Worm (Caenorhabditis elegans) whole organism, early embryonic: ENCODE results near the gene T25G12.6.

Experiments used
- B0310.2 ChIP-seq: sonication (generic microtip); optimal IDR thresholded peaks from 2 replicates; lab custom pipeline; 2016; ENCODE audit warnings: mild to moderate bottlenecking, missing genetic modification characterization, missing compliant biosample characterization
- F13C5.2 ChIP-seq: sonication (generic microtip); optimal IDR thresholded peaks from 2 replicates; lab custom pipeline; 2017; ENCODE audit warnings: mild to moderate bottlenecking, missing genetic modification characterization, inconsistent platforms, missing compliant biosample characterization
- aly-1 ChIP-seq: sonication (generic microtip); optimal IDR thresholded peaks from 2 replicates; lab custom pipeline; 2016; ENCODE audit warnings: missing genetic modification characterization, missing compliant biosample characterization
- ama-1 ChIP-seq: fragments of 150-350 bp; optimal IDR thresholded peaks from 2 replicates; lab custom pipeline; 2014
- ceh-13 ChIP-seq: fragments of 200-800 bp; sonication (Bioruptor generic); optimal IDR thresholded peaks from 2 replicates; lab custom pipeline; 2018; ENCODE audit warnings: mild to moderate bottlenecking, missing genetic modification characterization, missing compliant biosample characterization
- ets-7 ChIP-seq: sonication (generic microtip); optimal IDR thresholded peaks from 2 replicates; lab custom pipeline; 2016; ENCODE audit warnings: missing genotype, missing genetic modification characterization, missing compliant biosample characterization
- flt-1 ChIP-seq: fragments of 200-800 bp; sonication (Bioruptor generic); IDR thresholded peaks from 2 replicates; pipeline ENCODE4 v1.3.6; 2022; ENCODE audit warnings: missing genetic modification characterization, missing compliant biosample characterization
- hmbx-1 ChIP-seq: sonication (generic microtip); optimal IDR thresholded peaks from 2 replicates; lab custom pipeline; 2016; ENCODE audit warnings: mild to moderate bottlenecking, missing genetic modification characterization, missing compliant biosample characterization
- hmg-4 ChIP-seq: fragments of 200-800 bp; sonication (Bioruptor generic); optimal IDR thresholded peaks from 2 replicates; lab custom pipeline; 2018; ENCODE audit warnings: mild to moderate bottlenecking, missing genetic modification characterization, missing compliant biosample characterization
- hnd-1 ChIP-seq: sonication (generic microtip); optimal IDR thresholded peaks from 2 replicates; lab custom pipeline; 2016; ENCODE audit warnings: missing genetic modification characterization, missing compliant biosample characterization
- pes-1 ChIP-seq: fragments of 200-800 bp; sonication (Bioruptor generic); IDR thresholded peaks from 2 replicates; pipeline ENCODE4 v1.3.6; 2022; ENCODE audit warnings: missing genetic modification reagents, missing genetic modification characterization, missing compliant biosample characterization
- scrt-1 ChIP-seq: fragments of 200-800 bp; sonication (Bioruptor generic); IDR thresholded peaks from 2 replicates; pipeline ENCODE4 v1.3.6; 2022; ENCODE audit warnings: missing genetic modification characterization, missing compliant biosample characterization
- sea-1 ChIP-seq: fragments of 200-800 bp; sonication (Bioruptor generic); conservative IDR thresholded peaks from 2 replicates; pipeline ENCODE4 v1.3.6; 2022; ENCODE audit warnings: missing genetic modification characterization, missing compliant biosample characterization
- tbx-11 ChIP-seq: fragments of 200-800 bp; sonication (Bioruptor generic); IDR thresholded peaks from 2 replicates; pipeline ENCODE4 v1.3.6; 2022; ENCODE audit warnings: missing genetic modification characterization, missing compliant biosample characterization
- tbx-37 ChIP-seq: fragments of 200-800 bp; sonication (Bioruptor generic); conservative IDR thresholded peaks from 2 replicates; pipeline ENCODE4 v1.3.6; 2022; ENCODE audit warnings: missing genetic modification reagents, missing genetic modification characterization, missing compliant biosample characterization
- tra-4 ChIP-seq: sonication (generic microtip); optimal IDR thresholded peaks from 2 replicates; lab custom pipeline; 2017; ENCODE audit warnings: missing genetic modification characterization, missing compliant biosample characterization

T25G12.6 gene

DNA sequence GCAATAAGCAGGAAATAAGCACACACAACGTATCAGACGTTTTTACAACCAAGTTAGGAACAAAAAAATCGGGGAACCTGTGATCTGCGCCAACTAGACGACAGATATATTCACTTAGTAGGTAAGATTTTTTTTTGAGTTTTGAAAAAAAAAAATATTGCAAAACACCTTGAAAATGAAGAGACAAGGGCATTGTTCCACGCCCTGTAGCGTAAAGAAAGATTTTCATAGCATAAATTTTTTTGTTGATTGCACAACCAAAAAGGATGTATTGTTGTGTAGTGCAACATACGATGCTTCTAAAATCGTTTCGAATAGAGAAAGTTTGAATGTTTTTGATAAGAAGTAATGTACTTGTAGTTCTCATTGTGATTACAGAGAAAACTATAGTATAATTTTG lies 49.9 kb downstream of the T25G12.6 start:
- TF ChIP-seq hmbx-1 (no peak), ama-1 (no peak), hmg-4 (no peak), B0310.2 (tag; lab: Kevin White, UChicago) (no peak), flt-1 (no peak), hnd-1 (tag; lab: Kevin White, UChicago) (no peak), ceh-13 (GFP tag; lab: Kevin White, UChicago) (no peak)

DNA sequence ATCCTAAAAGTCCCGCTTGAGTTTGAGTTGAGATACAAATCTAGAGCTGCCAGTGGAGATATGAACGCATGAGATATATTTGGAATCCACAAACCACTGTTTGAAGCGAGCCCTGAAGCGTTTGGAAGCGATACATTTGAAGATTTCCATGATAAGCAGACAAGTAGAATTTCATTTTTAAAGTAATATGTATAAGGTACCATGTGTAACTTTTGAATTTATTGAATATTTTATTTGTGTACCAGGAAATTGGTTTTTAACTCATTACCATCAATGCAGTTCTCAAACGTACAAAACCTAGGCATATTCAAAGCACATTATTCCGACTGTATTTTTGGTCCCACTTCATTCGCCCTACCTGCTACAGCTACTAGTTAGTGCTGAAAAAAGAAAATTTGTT lies 51.8 kb downstream of the T25G12.6 start, which contains the start of gene B0302.2:
TSS of gene B0302.2 (plus strand) at position 301 of the 400 bp plus-strand sequence.
- TF ChIP-seq tbx-11 (no peak), tra-4 (no peak), ama-1 (no peak), B0310.2 (tag; lab: Kevin White, UChicago) (no peak), scrt-1 (no peak), sea-1 (GFP tag; lab: Robert Waterston, UW) (no peak), hmg-4 (no peak), hnd-1 (tag; lab: Kevin White, UChicago) (no peak), F13C5.2 (tag; lab: Kevin White, UChicago) (no peak), flt-1 (no peak), aly-1 (no peak), hmbx-1 (no peak), ceh-13 (GFP tag; lab: Kevin White, UChicago) (no peak), ets-7 (no peak), pes-1 (GFP tag; lab: Robert Waterston, UW) (no peak), tbx-37 (GFP tag; lab: Robert Waterston, UW) (no peak)

DNA sequence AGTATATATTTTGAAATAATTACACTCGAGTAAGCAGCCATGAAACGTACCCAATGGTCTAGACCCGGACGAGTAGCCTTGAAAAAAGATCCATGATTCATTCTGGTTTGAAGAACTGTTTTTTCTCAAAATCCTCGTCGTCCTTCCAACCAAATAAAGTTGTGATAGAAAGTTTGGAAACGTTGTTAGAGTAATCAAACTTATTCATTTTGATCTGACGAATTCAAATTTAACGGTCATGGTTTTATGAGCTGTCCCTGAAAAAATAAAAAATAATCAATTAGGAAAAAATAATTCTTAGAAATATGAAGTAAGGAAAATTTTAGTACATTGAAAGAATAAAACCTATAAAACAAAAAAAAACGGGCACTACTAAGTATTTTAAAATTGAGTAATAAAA lies 53.3 kb downstream of the T25G12.6 start, which contains the start of gene B0302.4:
TSS of gene B0302.4 (minus strand) at position 101 of the 400 bp plus-strand sequence.
- no peak for TF ChIP-seq ama-1
- no peak for TF ChIP-seq pes-1 (GFP tag; lab: Robert Waterston, UW)
- no peak for TF ChIP-seq hmg-4
- no peak for TF ChIP-seq ets-7
- TF ChIP-seq flt-1, result no peak
- TF ChIP-seq B0310.2 (tag; lab: Kevin White, UChicago), result no peak
